Fruit fly (Drosophila melanogaster) whole organism, pupa: Measurements from ENCODE around the gene Taf13.

Experiments used
- CG12605 ChIP-seq: fragments of 200-800 bp; sonication (Bioruptor generic); IDR thresholded peaks from 2 replicates; pipeline ENCODE4 v1.3.6; 2022; ENCODE audit warnings: missing biosample characterization, missing genetic modification characterization
- CG13204 ChIP-seq: fragments of 200-800 bp; sonication (Bioruptor generic); optimal IDR thresholded peaks from 2 replicates; lab custom pipeline; 2018; ENCODE audit warnings: missing biosample characterization, mild to moderate bottlenecking, missing genetic modification characterization, moderate library complexity
- CG32121 ChIP-seq: fragments of 200-800 bp; sonication (Bioruptor generic); IDR thresholded peaks from 2 replicates; pipeline ENCODE4 v1.3.6; 2022; ENCODE audit warnings: missing biosample characterization, missing genetic modification characterization
- CG8159 ChIP-seq: fragments of 200-800 bp; sonication (Bioruptor generic); optimal IDR thresholded peaks from 3 replicates; lab custom pipeline; 2018; ENCODE audit warnings: missing biosample characterization, mild to moderate bottlenecking, missing genetic modification characterization, moderate library complexity
- CG8301 ChIP-seq: fragments of 200-800 bp; sonication (Bioruptor generic); optimal IDR thresholded peaks from 2 replicates; lab custom pipeline; 2018; ENCODE audit warnings: missing biosample characterization, mild to moderate bottlenecking, missing genetic modification characterization
- D1 ChIP-seq: fragments of 200-800 bp; sonication (Bioruptor generic); optimal IDR thresholded peaks from 2 replicates; lab custom pipeline; 2018; ENCODE audit warnings: missing biosample characterization, mild to moderate bottlenecking, missing genetic modification characterization, moderate library complexity
- EcR ChIP-seq: fragments of 200-800 bp; sonication (Bioruptor generic); optimal IDR thresholded peaks from 3 replicates; lab custom pipeline; 2019; ENCODE audit warnings: missing biosample characterization, missing genetic modification characterization, mild to moderate bottlenecking, moderate library complexity, missing genetic modification reagents
- Pif1B ChIP-seq: fragments of 200-800 bp; sonication (Bioruptor generic); optimal IDR thresholded peaks from 3 replicates; lab custom pipeline; 2016; ENCODE audit warnings: missing biosample characterization, missing genetic modification characterization
- gl ChIP-seq: fragments of 200-800 bp; sonication (Bioruptor generic); optimal IDR thresholded peaks from 2 replicates; lab custom pipeline; 2018; ENCODE audit warnings: missing biosample characterization, mild to moderate bottlenecking, missing genetic modification characterization
- rn ChIP-seq: fragments of 200-800 bp; sonication (Bioruptor generic); IDR thresholded peaks from 2 replicates; pipeline ENCODE4 v1.3.6; 2022; ENCODE audit warnings: missing biosample characterization, missing genetic modification characterization

dm6 chr2L:20069158-20070016 lies 24.3 kb downstream of the Taf13 start:
- no peak for TF ChIP-seq CG8301 (tag; lab: Kevin White, UChicago)
- no peak for TF ChIP-seq rn (GFP tag; lab: Robert Waterston, UW)
- no peak for TF ChIP-seq CG8159
- TF ChIP-seq CG32121 (GFP tag; lab: Robert Waterston, UW): no peak
- TF ChIP-seq CG12605 (GFP tag; lab: Robert Waterston, UW): no peak
- TF ChIP-seq EcR: peak; percentile 87
- TF ChIP-seq D1 (tag; lab: Kevin White, UChicago): no peak
- no peak for TF ChIP-seq Pif1B
- TF ChIP-seq gl (tag; lab: Kevin White, UChicago): no peak
- no peak for TF ChIP-seq CG13204 (GFP tag; lab: Kevin White, UChicago)
